Fruit fly (Drosophila melanogaster) whole organism, prepupa: ENCODE data around the gene CG3036.

Experiments used
- CG10669 ChIP-seq: fragments of 200-800 bp; sonication (Bioruptor generic); optimal IDR thresholded peaks from 3 replicates; lab custom pipeline; 2018; ENCODE audit warnings: missing biosample characterization, mild to moderate bottlenecking, missing genetic modification characterization, moderate library complexity
- CG32006 ChIP-seq: fragments of 200-800 bp; sonication (Bioruptor generic); optimal IDR thresholded peaks from 3 replicates; lab custom pipeline; 2017; ENCODE audit warnings: missing biosample characterization, mild to moderate bottlenecking, missing genetic modification characterization
- CG34406 ChIP-seq: fragments of 200-800 bp; sonication (Bioruptor generic); optimal IDR thresholded peaks from 3 replicates; lab custom pipeline; 2016; ENCODE audit warnings: missing biosample characterization, missing genetic modification characterization
- CG6792 ChIP-seq: fragments of 200-800 bp; sonication (Bioruptor generic); optimal IDR thresholded peaks from 3 replicates; lab custom pipeline; 2016; ENCODE audit warnings: missing biosample characterization, missing genetic modification characterization
- CG6854 ChIP-seq: fragments of 200-800 bp; sonication (Bioruptor generic); optimal IDR thresholded peaks from 2 replicates; lab custom pipeline; 2017; ENCODE audit warnings: missing biosample characterization, mild to moderate bottlenecking, missing genetic modification characterization
- CG8632 ChIP-seq: fragments of 200-800 bp; sonication (Bioruptor generic); optimal IDR thresholded peaks from 3 replicates; lab custom pipeline; 2016; ENCODE audit warnings: missing biosample characterization, missing genetic modification characterization
- Eip93F ChIP-seq: fragments of 200-800 bp; sonication (Bioruptor generic); optimal IDR thresholded peaks from 2 replicates; lab custom pipeline; 2016; ENCODE audit warnings: missing biosample characterization, mild to moderate bottlenecking, missing genetic modification characterization
- Gug ChIP-seq: fragments of 200-800 bp; sonication (Bioruptor generic); IDR thresholded peaks from 2 replicates; pipeline ENCODE4 v1.3.6; 2022; ENCODE audit warnings: missing biosample characterization, missing genetic modification characterization
- Lpt ChIP-seq: fragments of 200-800 bp; sonication (Bioruptor generic); optimal IDR thresholded peaks from 3 replicates; lab custom pipeline; 2016; ENCODE audit warnings: missing biosample characterization, missing genetic modification characterization
- fkh ChIP-seq: fragments of 200-800 bp; sonication (Bioruptor generic); optimal IDR thresholded peaks from 3 replicates; lab custom pipeline; 2017; ENCODE audit warnings: missing biosample characterization, mild to moderate bottlenecking, missing genetic modification characterization, moderate library complexity
- ss ChIP-seq, 2 experiments: fragments of 200-800 bp; sonication (Bioruptor generic); optimal IDR thresholded peaks; 2 replicates in 1 of 2; 3 replicates in 1 of 2; lab custom pipeline; 2017 to 2018; ENCODE audit warnings: mild to moderate bottlenecking in 2 of 2, missing biosample characterization in 2 of 2, missing genetic modification characterization in 2 of 2, moderate library complexity in 1 of 2

dm6 chr2L:4896484-4897205, 4.7 kb downstream of the CG3036 start:
- TF ChIP-seq CG8632 (GFP tag; lab: Kevin White, UChicago), result no peak
- TF ChIP-seq Gug, result no peak
- TF ChIP-seq Lpt (GFP tag; lab: Kevin White, UChicago), result no peak
- TF ChIP-seq fkh, result peak; percentile 29
- no peak for TF ChIP-seq CG32006 (GFP tag; lab: Kevin White, UChicago)
- no peak for TF ChIP-seq ss (GFP tag; optimal IDR thresholded peaks at IDR 0.05; lab: Kevin White, UChicago)
- no peak for TF ChIP-seq Eip93F (GFP tag; lab: Kevin White, UChicago)
- TF ChIP-seq CG34406 (GFP tag; lab: Kevin White, UChicago), result no peak
- no peak for TF ChIP-seq CG10669 (GFP tag; lab: Kevin White, UChicago)
- no peak for TF ChIP-seq CG6854 (GFP tag; lab: Kevin White, UChicago)
- TF ChIP-seq CG6792 (GFP tag; lab: Kevin White, UChicago), result no peak
